Worm (Caenorhabditis elegans) whole organism, L1 larva: ENCODE results near the gene dhhc-8.

Experiments used
- C04F5.9 ChIP-seq: sonication (generic microtip); optimal IDR thresholded peaks from 2 replicates; lab custom pipeline; 2016; ENCODE audit warnings: missing genetic modification characterization, missing compliant biosample characterization
- C16A3.4 ChIP-seq: fragments of 150-350 bp; optimal IDR thresholded peaks from 2 replicates; lab custom pipeline; 2014; ENCODE audit warnings: missing biosample characterization, missing genetic modification characterization
- C34B4.2 ChIP-seq: sonication (generic microtip); optimal IDR thresholded peaks from 2 replicates; lab custom pipeline; 2017; ENCODE audit warnings: mild to moderate bottlenecking, missing genetic modification characterization, missing compliant biosample characterization
- F16B12.6 ChIP-seq: fragments of 150-350 bp; optimal IDR thresholded peaks from 2 replicates; lab custom pipeline; 2014; ENCODE audit warnings: missing biosample characterization, missing genetic modification characterization
- aly-2 ChIP-seq: fragments of 150-350 bp; optimal IDR thresholded peaks from 2 replicates; lab custom pipeline; 2014; ENCODE audit warnings: missing biosample characterization, missing genetic modification characterization
- blmp-1 ChIP-seq: fragments of 150-350 bp; optimal IDR thresholded peaks from 2 replicates; lab custom pipeline; 2014; ENCODE audit warnings: missing biosample characterization, missing genetic modification characterization
- ceh-63 ChIP-seq: fragments of 200-800 bp; sonication (Bioruptor generic); optimal IDR thresholded peaks from 2 replicates; lab custom pipeline; 2018; ENCODE audit warnings: mild to moderate bottlenecking, missing genetic modification characterization, missing compliant biosample characterization
- ceh-8 ChIP-seq: fragments of 200-800 bp; sonication (Bioruptor generic); optimal IDR thresholded peaks from 2 replicates; lab custom pipeline; 2018; ENCODE audit warnings: mild to moderate bottlenecking, missing genetic modification characterization, moderate library complexity, missing compliant biosample characterization
- ceh-82 ChIP-seq, 3 experiments: fragments of 150-350 bp in 1 of 3; sonication (generic microtip) in 2 of 3; optimal IDR thresholded peaks; 2 replicates each; lab custom pipeline; 2014 to 2017; ENCODE audit warnings: missing biosample characterization in 3 of 3, missing genetic modification characterization in 3 of 3
- dpl-1 ChIP-seq, 3 experiments: fragments of 150-350 bp in 2 of 3; sonication (generic microtip) in 1 of 3; optimal IDR thresholded peaks; 2 replicates each; lab custom pipeline; 2014 to 2017; ENCODE audit warnings: missing biosample characterization in 3 of 3, missing genetic modification characterization in 3 of 3, missing genetic modification reagents in 3 of 3
- dsc-1 ChIP-seq: sonication (generic microtip); optimal IDR thresholded peaks from 2 replicates; lab custom pipeline; 2016; ENCODE audit warnings: mild to moderate bottlenecking, missing genetic modification characterization, missing compliant biosample characterization
- egl-13 ChIP-seq: sonication (generic microtip); optimal IDR thresholded peaks from 2 replicates; lab custom pipeline; 2016; ENCODE audit warnings: missing genotype, missing genetic modification reagents, missing genetic modification characterization, missing compliant biosample characterization
- egl-27 ChIP-seq, 2 experiments: fragments of 150-350 bp in 1 of 2; sonication (generic microtip); optimal IDR thresholded peaks; 3 replicates each; lab custom pipeline; 2017 to 2018; ENCODE audit warnings: missing biosample characterization in 2 of 2, missing genetic modification characterization in 2 of 2, missing genetic modification reagents in 2 of 2
- elt-2 ChIP-seq: sonication (generic microtip); optimal IDR thresholded peaks from 2 replicates; lab custom pipeline; 2016; ENCODE audit warnings: missing genetic modification characterization, mild to moderate bottlenecking, inconsistent platforms, missing compliant biosample characterization, missing genetic modification reagents
- fkh-8 ChIP-seq: sonication (generic microtip); optimal IDR thresholded peaks from 2 replicates; lab custom pipeline; 2016; ENCODE audit warnings: mild to moderate bottlenecking, missing genetic modification characterization, missing compliant biosample characterization
- fos-1 ChIP-seq: fragments of 150-350 bp; optimal IDR thresholded peaks from 2 replicates; lab custom pipeline; 2014; ENCODE audit warnings: missing biosample characterization, missing genetic modification characterization
- grh-1 ChIP-seq: fragments of 200-800 bp; sonication (Bioruptor generic); IDR thresholded peaks from 2 replicates; pipeline ENCODE4 v1.3.6; 2022; ENCODE audit warnings: missing genetic modification reagents, missing genetic modification characterization, missing compliant biosample characterization
- hlh-17 ChIP-seq: fragments of 200-800 bp; sonication (Bioruptor generic); optimal IDR thresholded peaks from 2 replicates; lab custom pipeline; 2018; ENCODE audit warnings: missing genetic modification characterization, mild to moderate bottlenecking, missing compliant biosample characterization, moderate library complexity, borderline replicate concordance
- hlh-4 ChIP-seq: sonication (generic microtip); optimal IDR thresholded peaks from 2 replicates; lab custom pipeline; 2016; ENCODE audit warnings: mild to moderate bottlenecking, missing genetic modification characterization, missing compliant biosample characterization
- isw-1 ChIP-seq: fragments of 200-800 bp; sonication (Bioruptor generic); IDR thresholded peaks from 2 replicates; pipeline ENCODE4 v1.3.6; 2022; ENCODE audit warnings: missing genetic modification characterization, missing compliant biosample characterization
- jun-1 ChIP-seq: fragments of 150-350 bp; optimal IDR thresholded peaks from 2 replicates; lab custom pipeline; 2014; ENCODE audit warnings: missing biosample characterization, missing genetic modification reagents, missing genetic modification characterization
- lin-13 ChIP-seq: fragments of 150-350 bp; optimal IDR thresholded peaks from 2 replicates; lab custom pipeline; 2014; ENCODE audit warnings: missing biosample characterization, missing genetic modification reagents, missing genetic modification characterization
- lin-14 ChIP-seq: fragments of 200-800 bp; sonication (Bioruptor generic); optimal IDR thresholded peaks from 2 replicates; lab custom pipeline; 2018; ENCODE audit warnings: mild to moderate bottlenecking, missing genetic modification characterization, moderate library complexity, missing compliant biosample characterization
- lin-35 ChIP-seq, 2 experiments: fragments of 150-350 bp; optimal IDR thresholded peaks; 2 replicates each; lab custom pipeline; 2014; ENCODE audit warnings: missing biosample characterization in 2 of 2, missing genetic modification characterization in 2 of 2, missing genetic modification reagents in 2 of 2
- lir-3 ChIP-seq: sonication (generic microtip); optimal IDR thresholded peaks from 2 replicates; lab custom pipeline; 2016; ENCODE audit warnings: mild to moderate bottlenecking, missing genetic modification characterization, moderate library complexity, missing compliant biosample characterization; ENCODE audit not compliant: poor library complexity
- mef-2 ChIP-seq: fragments of 150-350 bp; optimal IDR thresholded peaks from 2 replicates; lab custom pipeline; 2014; ENCODE audit warnings: missing biosample characterization, missing genetic modification characterization
- mep-1 ChIP-seq: fragments of 150-350 bp; optimal IDR thresholded peaks from 2 replicates; lab custom pipeline; 2014; ENCODE audit warnings: missing biosample characterization, missing genetic modification characterization
- nhr-11 ChIP-seq: fragments of 150-350 bp; optimal IDR thresholded peaks from 2 replicates; lab custom pipeline; 2014; ENCODE audit warnings: missing biosample characterization, missing genetic modification characterization
- nhr-19 ChIP-seq: fragments of 200-800 bp; sonication (Bioruptor generic); conservative IDR thresholded peaks from 2 replicates; pipeline ENCODE4 v1.3.6; 2022; ENCODE audit warnings: missing genetic modification characterization, missing compliant biosample characterization
- nhr-20 ChIP-seq: sonication (generic microtip); optimal IDR thresholded peaks from 2 replicates; lab custom pipeline; 2016; ENCODE audit warnings: mild to moderate bottlenecking, missing genetic modification characterization, missing compliant biosample characterization
- nhr-28 ChIP-seq: fragments of 150-350 bp; optimal IDR thresholded peaks from 2 replicates; lab custom pipeline; 2014; ENCODE audit warnings: missing biosample characterization, missing genetic modification characterization
- nhr-76 ChIP-seq: sonication (generic microtip); optimal IDR thresholded peaks from 2 replicates; lab custom pipeline; 2017; ENCODE audit warnings: missing biosample characterization, missing genetic modification characterization
- nhr-77 ChIP-seq: fragments of 150-350 bp; optimal IDR thresholded peaks from 2 replicates; lab custom pipeline; 2014; ENCODE audit warnings: missing biosample characterization, missing genetic modification characterization
- nhr-90 ChIP-seq: sonication (generic microtip); optimal IDR thresholded peaks from 2 replicates; lab custom pipeline; 2016; ENCODE audit warnings: mild to moderate bottlenecking, missing genetic modification characterization, missing compliant biosample characterization; ENCODE audit not compliant: poor library complexity
- pag-3 ChIP-seq: sonication (generic microtip); optimal IDR thresholded peaks from 2 replicates; lab custom pipeline; 2017; ENCODE audit warnings: missing genetic modification characterization, mild to moderate bottlenecking, missing compliant biosample characterization, antibody characterized with exemption, borderline replicate concordance; ENCODE audit not compliant: insufficient read depth
- pax-3 ChIP-seq: fragments of 200-800 bp; sonication (Bioruptor generic); optimal IDR thresholded peaks from 2 replicates; lab custom pipeline; 2018; ENCODE audit warnings: mild to moderate bottlenecking, missing genetic modification characterization, moderate library complexity, missing compliant biosample characterization
- rnt-1 ChIP-seq: sonication (generic microtip); optimal IDR thresholded peaks from 2 replicates; lab custom pipeline; 2016; ENCODE audit warnings: mild to moderate bottlenecking, missing genetic modification characterization, moderate library complexity, missing compliant biosample characterization
- skn-1 ChIP-seq: fragments of 150-350 bp; optimal IDR thresholded peaks from 2 replicates; lab custom pipeline; 2014; ENCODE audit warnings: missing biosample characterization, missing genetic modification characterization
- sox-4 ChIP-seq: sonication (generic microtip); optimal IDR thresholded peaks from 2 replicates; lab custom pipeline; 2016; ENCODE audit warnings: missing genetic modification characterization, missing compliant biosample characterization
- sptf-1 ChIP-seq: fragments of 150-350 bp; optimal IDR thresholded peaks from 2 replicates; lab custom pipeline; 2014; ENCODE audit warnings: missing biosample characterization, missing genetic modification characterization
- sup-37 ChIP-seq: fragments of 200-800 bp; sonication (Bioruptor generic); optimal IDR thresholded peaks from 2 replicates; lab custom pipeline; 2018; ENCODE audit warnings: mild to moderate bottlenecking, missing genetic modification characterization, missing compliant biosample characterization
- tlp-1 ChIP-seq: fragments of 150-350 bp; optimal IDR thresholded peaks from 2 replicates; lab custom pipeline; 2014; ENCODE audit warnings: missing biosample characterization, missing genetic modification characterization
- unc-130 ChIP-seq: fragments of 150-350 bp; optimal IDR thresholded peaks from 2 replicates; lab custom pipeline; 2017; ENCODE audit warnings: missing biosample characterization, missing genetic modification characterization, inconsistent platforms
- unc-30 ChIP-seq: sonication (generic microtip); optimal IDR thresholded peaks from 2 replicates; lab custom pipeline; 2017; ENCODE audit warnings: missing biosample characterization, missing genetic modification characterization
- unc-62 ChIP-seq: fragments of 150-350 bp; optimal IDR thresholded peaks from 2 replicates; lab custom pipeline; 2014; ENCODE audit warnings: missing biosample characterization, missing genetic modification reagents, missing genetic modification characterization
- unc-86 ChIP-seq: sonication (generic microtip); optimal IDR thresholded peaks from 2 replicates; lab custom pipeline; 2016; ENCODE audit warnings: missing genetic modification characterization, missing compliant biosample characterization
- vab-15 ChIP-seq: sonication (generic microtip); optimal IDR thresholded peaks from 2 replicates; lab custom pipeline; 2017; ENCODE audit warnings: missing genotype, mild to moderate bottlenecking, missing genetic modification characterization, missing compliant biosample characterization
- zip-4 ChIP-seq: fragments of 200-800 bp; sonication (Bioruptor generic); optimal IDR thresholded peaks from 2 replicates; lab custom pipeline; 2018; ENCODE audit warnings: mild to moderate bottlenecking, missing genetic modification characterization, moderate library complexity, missing compliant biosample characterization

The dhhc-8 gene

DNA sequence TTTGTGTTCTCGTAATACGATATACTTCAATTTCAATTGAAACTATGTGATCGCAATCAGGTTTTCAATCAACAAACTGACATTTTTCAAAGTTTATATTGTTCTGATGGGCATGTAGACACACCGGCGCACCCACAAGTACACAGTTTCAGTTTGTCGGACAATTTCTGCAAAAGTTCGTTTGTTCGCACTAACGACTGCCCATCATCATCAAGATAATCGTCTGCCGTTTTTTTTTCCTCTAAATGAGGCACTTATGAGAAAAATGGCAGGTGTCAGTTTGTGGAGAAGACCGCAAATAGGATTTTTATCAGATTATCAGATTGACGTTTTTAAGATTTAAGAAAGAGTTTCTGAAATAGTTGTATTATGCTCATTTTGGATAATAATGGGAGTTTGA, 40.6 kb upstream of the dhhc-8 start:
- TF ChIP-seq dsc-1 (tag; lab: Kevin White, UChicago), result peak; percentile 40
- no peak for TF ChIP-seq nhr-28 (tag; lab: Kevin White, UChicago)
- no peak for TF ChIP-seq lir-3
- TF ChIP-seq pax-3 (tag; lab: Kevin White, UChicago), result no peak
- TF ChIP-seq, all 84 proteins: peak for 1

DNA sequence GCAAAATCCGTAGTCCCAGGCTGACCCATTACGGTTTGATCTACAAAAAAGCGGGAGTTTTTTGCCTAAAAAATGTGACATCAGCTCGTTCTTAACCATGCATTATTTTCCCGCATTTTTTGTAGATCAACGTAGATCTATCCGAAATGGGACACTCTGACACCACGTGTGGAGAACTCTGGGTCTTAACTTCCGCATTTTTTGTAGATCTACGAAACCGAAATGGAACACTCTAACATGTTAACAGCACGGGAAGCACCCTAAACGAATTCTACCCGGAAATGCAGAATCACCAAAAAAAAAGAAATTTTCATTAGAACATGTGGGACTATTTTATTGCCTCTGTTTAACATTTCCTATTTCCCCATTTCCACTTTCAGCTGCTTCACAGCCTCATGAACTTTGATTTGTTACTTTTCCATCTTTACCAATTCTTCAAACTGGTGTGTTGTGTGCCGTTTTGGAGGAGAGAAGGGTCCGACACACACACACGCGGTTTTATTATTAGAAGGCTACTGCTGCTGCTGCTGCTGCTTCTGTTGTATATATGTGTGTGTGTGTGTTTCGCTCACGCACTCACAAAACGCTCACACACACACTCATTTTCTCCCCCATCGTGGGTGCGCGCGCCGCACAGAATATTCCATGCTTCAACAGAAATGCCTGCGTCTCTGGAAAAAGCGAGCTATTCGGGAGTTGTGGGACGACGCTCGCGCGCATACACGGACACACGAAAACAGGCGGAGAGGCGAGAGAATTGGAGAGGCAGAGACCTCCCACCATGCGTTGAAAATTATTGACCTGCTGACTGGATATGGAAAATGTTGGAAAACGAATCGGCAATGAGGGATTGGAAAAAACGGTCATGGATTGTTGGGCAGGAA, 39.3 kb upstream of the dhhc-8 start:
- no peak for TF ChIP-seq C34B4.2
- TF ChIP-seq hlh-4 (tag; lab: Kevin White, UChicago), result no peak
- TF ChIP-seq grh-1, result peak; percentile 29; the same call in 1 of the 2 replicates
- peak; percentile 59 for TF ChIP-seq pax-3 (tag; lab: Kevin White, UChicago)
- TF ChIP-seq pag-3 (tag; lab: Kevin White, UChicago), result no peak
- TF ChIP-seq blmp-1 (tag; lab: Kevin White, UChicago), result peak; percentile 78
- TF ChIP-seq nhr-90 (tag; lab: Kevin White, UChicago), result peak; percentile 65
- peak; percentile 85 for TF ChIP-seq ceh-8 (GFP tag; lab: Kevin White, UChicago)
- TF ChIP-seq lin-13 (GFP tag; lab: Kevin White, UChicago), result peak; percentile 86
- peak; percentile 80 for TF ChIP-seq egl-13 (tag; lab: Kevin White, UChicago)
- TF ChIP-seq elt-2, result peak; percentile 20
- peak; percentile 37 to 61 (median 44) for TF ChIP-seq dpl-1 (GFP tag; optimal IDR thresholded peaks at IDR 0.05; lab: Kevin White, UChicago)
- TF ChIP-seq nhr-77 (tag; lab: Kevin White, UChicago), result peak; percentile 80
- TF ChIP-seq C16A3.4, result peak; percentile 62
- peak; percentile 97 for TF ChIP-seq lin-14 (GFP tag; lab: Kevin White, UChicago)
- TF ChIP-seq F16B12.6 (tag; lab: Kevin White, UChicago), result peak; percentile 19
- TF ChIP-seq sptf-1 (tag; lab: Kevin White, UChicago), result no peak
- TF ChIP-seq aly-2, result no peak
- peak; percentile 89 for TF ChIP-seq mef-2 (tag; lab: Kevin White, UChicago)
- TF ChIP-seq egl-27 (tag; optimal IDR thresholded peaks at IDR 0.05; lab: Kevin White, UChicago), result peak in 1 of 2 experiments; percentile 70
- peak; percentile 87 for TF ChIP-seq skn-1 (tag; lab: Kevin White, UChicago)
- peak; percentile 91 for TF ChIP-seq mep-1 (tag; lab: Kevin White, UChicago)
- TF ChIP-seq nhr-20 (tag; lab: Kevin White, UChicago), result peak; percentile 83
- peak; percentile 75 to 90 (median 89) for TF ChIP-seq ceh-82 (tag; optimal IDR thresholded peaks at IDR 0.05; lab: Kevin White, UChicago)
- no peak for TF ChIP-seq hlh-17 (GFP tag; lab: Kevin White, UChicago)
- no peak for TF ChIP-seq nhr-28 (tag; lab: Kevin White, UChicago)
- TF ChIP-seq unc-30 (tag; lab: Kevin White, UChicago), result no peak
- TF ChIP-seq sup-37 (GFP tag; lab: Kevin White, UChicago), result no peak
- TF ChIP-seq fos-1 (tag; lab: Kevin White, UChicago), result peak; percentile 65
- no peak for TF ChIP-seq tlp-1 (tag; lab: Kevin White, UChicago)
- no peak for TF ChIP-seq ceh-63 (GFP tag; lab: Kevin White, UChicago)
- TF ChIP-seq nhr-11 (tag; lab: Kevin White, UChicago), result no peak
- TF ChIP-seq C04F5.9 (tag; lab: Kevin White, UChicago), result no peak
- TF ChIP-seq sox-4 (tag; lab: Kevin White, UChicago), result no peak
- peak; percentile 50 for TF ChIP-seq nhr-19
- TF ChIP-seq unc-86, result peak; percentile 93
- TF ChIP-seq lin-35 (GFP tag; optimal IDR thresholded peaks at IDR 0.05; lab: Kevin White, UChicago), result peak; percentile 66 to 71
- TF ChIP-seq vab-15 (tag; lab: Kevin White, UChicago), result peak; percentile 38
- peak; percentile 40 for TF ChIP-seq zip-4 (GFP tag; lab: Kevin White, UChicago)
- TF ChIP-seq jun-1 (tag; lab: Kevin White, UChicago), result peak; percentile 88
- no peak for TF ChIP-seq unc-62 (GFP tag; lab: Kevin White, UChicago)
- peak; percentile 9 for TF ChIP-seq unc-130 (tag; lab: Kevin White, UChicago)
- TF ChIP-seq rnt-1 (tag; lab: Kevin White, UChicago), result peak; percentile 54
- no peak for TF ChIP-seq nhr-76 (tag; lab: Kevin White, UChicago)
- TF ChIP-seq isw-1 (GFP tag; lab: Robert Waterston, UW), result peak; percentile 62
- peak; percentile 98 for TF ChIP-seq fkh-8
